Worm (Caenorhabditis elegans): ENCODE results near the gene nlt-1.

Gene nlt-1

ce11 chrII:10033163-10033871 lies 32.4 kb upstream of the nlt-1 start, which contains the start of gene mtcu-2 (continued):
- peak; percentile 57 for TF ChIP-seq lin-15B (tag; optimal IDR thresholded peaks at IDR 0.05)
- peak; percentile 98 for TF ChIP-seq dmd-6 (GFP tag; IDR thresholded peaks at IDR 0.05)
- peak; percentile 96 for TF ChIP-seq lin-1 (GFP tag; IDR thresholded peaks at IDR 0.05)
- TF ChIP-seq nhr-77 (tag; optimal IDR thresholded peaks at IDR 0.05): peak; percentile 45
- TF ChIP-seq snpc-1.2 (GFP tag; IDR thresholded peaks at IDR 0.05): peak; percentile 95
- peak; percentile 93 for TF ChIP-seq Y75B8A.6 (GFP tag; IDR thresholded peaks at IDR 0.05)
- TF ChIP-seq F44E2.7 (GFP tag; IDR thresholded peaks at IDR 0.05): peak; percentile 81
- peak; percentile 79 for TF ChIP-seq nhr-102 (tag; optimal IDR thresholded peaks at IDR 0.05)
- peak; percentile 82 for TF ChIP-seq dmd-8 (GFP tag; IDR thresholded peaks at IDR 0.05)
- peak; percentile 98 for TF ChIP-seq nhr-42 (GFP tag; IDR thresholded peaks at IDR 0.05)
- peak; percentile 99 for TF ChIP-seq T26A8.4 (GFP tag; IDR thresholded peaks at IDR 0.05)
- TF ChIP-seq F26F4.8 (GFP tag; conservative IDR thresholded peaks at IDR 0.05): 0 out of 2 replicates have a peak, but pooled peaks have one; percentile 31
- TF ChIP-seq set-16 (GFP tag; IDR thresholded peaks at IDR 0.05): peak; percentile 85
- peak; percentile 71 for TF ChIP-seq hlh-11 (tag; optimal IDR thresholded peaks at IDR 0.05)
- peak; percentile 100 for TF ChIP-seq lin-38 (GFP tag; IDR thresholded peaks at IDR 0.05)
- peak; percentile 83 for TF ChIP-seq unc-130 (GFP tag; optimal IDR thresholded peaks at IDR 0.05)
- TF ChIP-seq hlh-30 (tag; optimal IDR thresholded peaks at IDR 0.05; ENCODE audit: insufficient read depth): peak; percentile 68
- peak; percentile 98 for TF ChIP-seq ceh-44 (GFP tag; IDR thresholded peaks at IDR 0.05)
- TF ChIP-seq lin-29 (GFP tag; IDR thresholded peaks at IDR 0.05): peak; percentile 92
- TF ChIP-seq mxl-3 (GFP tag; optimal IDR thresholded peaks at IDR 0.05): peak; percentile 56
- TF ChIP-seq ZK337.2 (GFP tag; IDR thresholded peaks at IDR 0.05): peak; percentile 97
- peak; percentile 98 for TF ChIP-seq ctbp-1 (GFP tag; IDR thresholded peaks at IDR 0.05)
- TF ChIP-seq Y48G9A.11 (GFP tag; IDR thresholded peaks at IDR 0.05): peak; percentile 96
- TF ChIP-seq mdt-29 (GFP tag; IDR thresholded peaks at IDR 0.05): peak; percentile 96
- peak; percentile 32 for TF ChIP-seq F49E8.2 (tag; optimal IDR thresholded peaks at IDR 0.05; ENCODE audit: borderline replicate concordance)
- peak; percentile 57 for TF ChIP-seq nhr-48 (tag; optimal IDR thresholded peaks at IDR 0.05)
- peak; percentile 80 for TF ChIP-seq nhr-11 (tag; optimal IDR thresholded peaks at IDR 0.05)
- TF ChIP-seq nhr-6 (tag; optimal IDR thresholded peaks at IDR 0.05): peak; percentile 69
- TF ChIP-seq spr-1 (tag; optimal IDR thresholded peaks at IDR 0.05): peak; percentile 55
- peak; percentile 94 for TF ChIP-seq php-3 (GFP tag; IDR thresholded peaks at IDR 0.05)
- peak; percentile 81 for TF ChIP-seq rbr-2 (tag; optimal IDR thresholded peaks at IDR 0.05)
- TF ChIP-seq madf-9 (GFP tag; conservative IDR thresholded peaks at IDR 0.05): peak; percentile 94
- TF ChIP-seq arid-1 (GFP tag; conservative IDR thresholded peaks at IDR 0.05): peak; percentile 98
- TF ChIP-seq ceh-20 (GFP tag; IDR thresholded peaks at IDR 0.05): peak; percentile 99
- peak; percentile 84 for TF ChIP-seq T20F7.1 (GFP tag; optimal IDR thresholded peaks at IDR 0.05)
- TF ChIP-seq dpl-1 (GFP tag; optimal IDR thresholded peaks at IDR 0.05): peak; percentile 67
- TF ChIP-seq daf-8 (GFP tag; IDR thresholded peaks at IDR 0.05): peak; percentile 92; the same call in 1 of the 2 replicates
- TF ChIP-seq lin-13 (GFP tag; optimal IDR thresholded peaks at IDR 0.05): peak; percentile 81
- TF ChIP-seq saeg-2 (GFP tag; IDR thresholded peaks at IDR 0.05): peak; percentile 97
- TF ChIP-seq tag-97 (GFP tag; IDR thresholded peaks at IDR 0.05): peak; percentile 94
- TF ChIP-seq mes-2 (tag; optimal IDR thresholded peaks at IDR 0.05; ENCODE audit: poor library complexity, severe bottlenecking): peak; percentile 94
- peak in 1 of 2 experiments; percentile 48 for TF ChIP-seq mdl-1 (tag; optimal IDR thresholded peaks at IDR 0.05)
- peak; percentile 40 for TF ChIP-seq duxl-1 (tag; optimal IDR thresholded peaks at IDR 0.05; ENCODE audit: poor library complexity)

All from whole organism, L4 larva.